Worm (Caenorhabditis elegans) whole organism, L4/young adult: ENCODE measurements around the gene ugt-48.

ENCODE experiments used
- W03F9.2 ChIP-seq: fragments of 150-350 bp; optimal IDR thresholded peaks from 2 replicates; lab custom pipeline; 2014; ENCODE audit warnings: missing biosample characterization, missing genetic modification characterization
- dao-5 ChIP-seq: sonication (generic microtip); optimal IDR thresholded peaks from 2 replicates; lab custom pipeline; 2016; ENCODE audit warnings: missing genotype, missing genetic modification characterization, moderate library complexity, missing compliant biosample characterization

DNA sequence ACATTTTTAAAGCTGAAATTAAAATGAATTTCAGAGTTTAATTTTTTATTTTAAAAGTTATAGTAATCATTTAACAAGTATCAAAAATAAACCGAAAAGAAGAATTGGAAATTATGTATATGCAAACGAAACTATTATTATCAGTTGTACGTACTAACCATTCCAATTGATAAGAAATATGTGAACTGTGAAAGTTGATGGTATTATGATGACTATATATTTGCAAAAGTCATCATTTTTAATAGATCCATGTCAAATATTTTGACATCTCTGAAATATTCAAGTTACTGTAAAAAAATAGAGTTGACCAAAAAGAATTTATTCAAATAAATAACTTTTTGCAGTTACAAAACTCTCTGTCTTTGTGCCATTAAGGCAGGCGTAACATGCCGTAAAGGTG is at the start of gene ugt-48:
- TF ChIP-seq W03F9.2 (no peak), dao-5 (no peak)
